Fruit fly (Drosophila melanogaster) whole organism, embryonic: ENCODE results near the gene CG2267.

Experiments used
- CG13123 ChIP-seq: fragments of 200-800 bp; sonication (Bioruptor generic); optimal IDR thresholded peaks from 2 replicates; lab custom pipeline; 2016; ENCODE audit warnings: missing biosample characterization, missing genetic modification characterization
- MTF-1 ChIP-seq: fragments of 200-800 bp; sonication (Bioruptor generic); optimal IDR thresholded peaks from 2 replicates; lab custom pipeline; 2018; ENCODE audit warnings: missing biosample characterization, mild to moderate bottlenecking, missing genetic modification characterization, borderline replicate concordance
- dmrt99B ChIP-seq: fragments of 200-800 bp; sonication (Bioruptor generic); optimal IDR thresholded peaks from 2 replicates; lab custom pipeline; 2018; ENCODE audit warnings: missing biosample characterization, mild to moderate bottlenecking, missing genetic modification characterization, moderate library complexity
- psq ChIP-seq: fragments of 200-800 bp; sonication (Bioruptor generic); optimal IDR thresholded peaks from 2 replicates; lab custom pipeline; 2017; ENCODE audit warnings: missing biosample characterization, missing genetic modification characterization
- tx ChIP-seq: fragments of 200-800 bp; sonication (Bioruptor generic); optimal IDR thresholded peaks from 2 replicates; lab custom pipeline; 2016; ENCODE audit warnings: missing biosample characterization, missing genetic modification characterization
- unc-4 ChIP-seq: fragments of 200-800 bp; sonication (Bioruptor generic); IDR thresholded peaks from 2 replicates; pipeline ENCODE4 v1.3.6; 2022; ENCODE audit warnings: missing biosample characterization, missing genetic modification characterization; ENCODE audit not compliant: partially characterized antibody

dm6 chr3R:30583542-30583941 is 45.3 kb downstream of the CG2267 start, which contains the start of gene Rpt6R:
- TF ChIP-seq MTF-1 (no peak), psq (GFP tag; lab: Kevin White, UChicago) (no peak), tx (GFP tag; lab: Kevin White, UChicago) (no peak), CG13123 (GFP tag; lab: Kevin White, UChicago) (no peak), dmrt99B (tag; lab: Kevin White, UChicago) (no peak), unc-4 (GFP tag; lab: Robert Waterston, UW) (no peak)
